Fruit fly (Drosophila melanogaster) whole organism, embryonic: Measurements from ENCODE around the gene Crys.

Experiments used
- Awh ChIP-seq: fragments of 200-800 bp; sonication (Bioruptor generic); IDR thresholded peaks from 2 replicates; pipeline ENCODE4, ENCODE4 v1.3.6; 2022; ENCODE audit warnings: missing biosample characterization, missing genetic modification characterization
- CG10366 ChIP-seq: fragments of 200-800 bp; sonication (Bioruptor generic); IDR thresholded peaks from 2 replicates; pipeline ENCODE4 v1.3.6; 2022; ENCODE audit warnings: missing biosample characterization, missing genetic modification characterization
- CG10462 ChIP-seq: fragments of 200-800 bp; sonication (Bioruptor generic); optimal IDR thresholded peaks from 2 replicates; lab custom pipeline; 2016; ENCODE audit warnings: missing biosample characterization, missing genetic modification characterization
- CG10654 ChIP-seq: fragments of 200-800 bp; sonication (Bioruptor generic); optimal IDR thresholded peaks from 2 replicates; lab custom pipeline; 2016; ENCODE audit warnings: missing biosample characterization, missing genetic modification characterization
- CG11247 ChIP-seq: fragments of 200-800 bp; sonication (Bioruptor generic); IDR thresholded peaks from 2 replicates; pipeline ENCODE4 v1.3.6; 2022; ENCODE audit warnings: missing biosample characterization, missing genetic modification characterization
- CG12071 ChIP-seq: fragments of 200-800 bp; sonication (Bioruptor generic); optimal IDR thresholded peaks from 3 replicates; lab custom pipeline; 2018; ENCODE audit warnings: missing biosample characterization, mild to moderate bottlenecking, missing genetic modification characterization
- CG12104 ChIP-seq: fragments of 200-800 bp; sonication (Bioruptor generic); optimal IDR thresholded peaks from 3 replicates; lab custom pipeline; 2016; ENCODE audit warnings: missing biosample characterization, missing genetic modification characterization
- CG13287 ChIP-seq: fragments of 200-800 bp; sonication (Bioruptor generic); IDR thresholded peaks from 2 replicates; pipeline ENCODE4 v1.3.6; 2022; ENCODE audit warnings: missing biosample characterization, missing genetic modification characterization; ENCODE audit not compliant: partially characterized antibody
- CG13296 ChIP-seq: fragments of 200-800 bp; sonication (Bioruptor generic); optimal IDR thresholded peaks from 3 replicates; lab custom pipeline; 2018; ENCODE audit warnings: missing biosample characterization, mild to moderate bottlenecking, missing genetic modification characterization
- CG13894 ChIP-seq: fragments of 200-800 bp; sonication (Bioruptor generic); optimal IDR thresholded peaks from 3 replicates; lab custom pipeline; 2018; ENCODE audit warnings: missing biosample characterization, mild to moderate bottlenecking, missing genetic modification characterization, moderate library complexity
- CG14965 ChIP-seq: fragments of 200-800 bp; sonication (Bioruptor generic); optimal IDR thresholded peaks from 2 replicates; lab custom pipeline; 2016; ENCODE audit warnings: missing biosample characterization, missing genetic modification characterization, borderline replicate concordance
- CG16779 ChIP-seq: fragments of 200-800 bp; sonication (Bioruptor generic); IDR thresholded peaks from 2 replicates; pipeline ENCODE4 v1.3.6; 2022; ENCODE audit warnings: missing biosample characterization, missing genetic modification characterization
- CG16813 ChIP-seq: fragments of 200-800 bp; sonication (Bioruptor generic); IDR thresholded peaks from 3 replicates; pipeline ENCODE4 v1.3.6; 2022; ENCODE audit warnings: missing biosample characterization, missing genetic modification characterization; ENCODE audit not compliant: partially characterized antibody
- CG16815 ChIP-seq: fragments of 200-800 bp; sonication (Bioruptor generic); optimal IDR thresholded peaks from 3 replicates; lab custom pipeline; 2017; ENCODE audit warnings: missing biosample characterization, mild to moderate bottlenecking, missing genetic modification characterization
- CG17829 ChIP-seq: fragments of 200-800 bp; optimal IDR thresholded peaks from 2 replicates; lab custom pipeline; 2019; ENCODE audit warnings: missing biosample characterization, mild to moderate bottlenecking, missing genetic modification characterization, moderate library complexity
- CG30403 ChIP-seq: fragments of 200-800 bp; sonication (Bioruptor generic); optimal IDR thresholded peaks from 3 replicates; lab custom pipeline; 2016; ENCODE audit warnings: missing biosample characterization, missing genetic modification characterization
- CG32532 ChIP-seq: fragments of 200-800 bp; sonication (Bioruptor generic); IDR thresholded peaks from 2 replicates; pipeline ENCODE4 v1.3.6; 2022; ENCODE audit warnings: missing biosample characterization, missing genetic modification characterization
- CG32767 ChIP-seq: fragments of 200-800 bp; sonication (Bioruptor generic); IDR thresholded peaks from 2 replicates; pipeline ENCODE4 v1.3.6; 2022; ENCODE audit warnings: missing biosample characterization, missing genetic modification characterization
- CG34376 ChIP-seq: fragments of 200-800 bp; sonication (Bioruptor generic); optimal IDR thresholded peaks from 2 replicates; lab custom pipeline; 2018; ENCODE audit warnings: missing biosample characterization, mild to moderate bottlenecking, missing genetic modification characterization
- CG4820 ChIP-seq: fragments of 200-800 bp; sonication (Bioruptor generic); optimal IDR thresholded peaks from 3 replicates; lab custom pipeline; 2016; ENCODE audit warnings: missing biosample characterization, missing genetic modification characterization
- CG7357 ChIP-seq: fragments of 200-800 bp; sonication (Bioruptor generic); IDR thresholded peaks from 3 replicates; pipeline ENCODE4 v1.3.6; 2022; ENCODE audit warnings: missing biosample characterization, missing genetic modification characterization
- CG7556 ChIP-seq: fragments of 200-800 bp; sonication (Bioruptor generic); optimal IDR thresholded peaks from 2 replicates; lab custom pipeline; 2017; ENCODE audit warnings: missing biosample characterization, mild to moderate bottlenecking, missing genetic modification characterization
- CG7839 ChIP-seq: fragments of 200-800 bp; sonication (Bioruptor generic); optimal IDR thresholded peaks from 3 replicates; lab custom pipeline; 2018; ENCODE audit warnings: missing biosample characterization, mild to moderate bottlenecking, missing genetic modification characterization, moderate library complexity
- CG8089 ChIP-seq: fragments of 200-800 bp; sonication (Bioruptor generic); optimal IDR thresholded peaks from 3 replicates; lab custom pipeline; 2016; ENCODE audit warnings: missing biosample characterization, missing genetic modification characterization
- CG8290 ChIP-seq, 3 experiments: fragments of 200-800 bp; sonication (Bioruptor generic); optimal IDR thresholded peaks; 2 replicates each; lab custom pipeline; 2016 to 2019; ENCODE audit warnings: missing biosample characterization in 3 of 3, missing genetic modification characterization in 3 of 3, mild to moderate bottlenecking in 2 of 3, moderate library complexity in 1 of 3
- CG9817 ChIP-seq: fragments of 200-800 bp; sonication (Bioruptor generic); optimal IDR thresholded peaks from 2 replicates; lab custom pipeline; 2018; ENCODE audit warnings: missing biosample characterization, mild to moderate bottlenecking, missing genetic modification characterization, moderate library complexity
- D ChIP-seq, 2 experiments: fragments of 200-800 bp in 1 of 2; fragments of >200 bp in 1 of 2; sonication (Bioruptor generic) in 1 of 2; optimal IDR thresholded peaks; 2 replicates in 1 of 2; 3 replicates in 1 of 2; lab custom pipeline; 2017; ENCODE audit warnings: mild to moderate bottlenecking in 1 of 2, missing biosample characterization in 1 of 2, missing genetic modification characterization in 1 of 2, missing genetic modification reagents in 1 of 2
- Deaf1 ChIP-seq: fragments of 200-800 bp; optimal IDR thresholded peaks from 3 replicates; lab custom pipeline; 2019; ENCODE audit warnings: missing biosample characterization, mild to moderate bottlenecking, missing genetic modification characterization, moderate library complexity
- E2f1 ChIP-seq: fragments of 200-800 bp; sonication (Bioruptor generic); IDR thresholded peaks from 2 replicates; pipeline ENCODE4 v1.3.6; 2022; ENCODE audit warnings: missing biosample characterization, missing genetic modification characterization
- E2f2 ChIP-seq: fragments of 200-800 bp; sonication (Bioruptor generic); IDR thresholded peaks from 2 replicates; pipeline ENCODE4 v1.3.6; 2022; ENCODE audit warnings: missing biosample characterization, missing genetic modification characterization
- ERR ChIP-seq: fragments of 200-800 bp; sonication (Bioruptor generic); optimal IDR thresholded peaks from 2 replicates; lab custom pipeline; 2016; ENCODE audit warnings: missing biosample characterization, missing genetic modification characterization
- Fer1 ChIP-seq: fragments of 200-800 bp; sonication (Bioruptor generic); optimal IDR thresholded peaks from 2 replicates; lab custom pipeline; 2017; ENCODE audit warnings: missing biosample characterization, mild to moderate bottlenecking, missing genetic modification characterization
- Lpt ChIP-seq: fragments of >200 bp; optimal IDR thresholded peaks from 2 replicates; lab custom pipeline; 2018; ENCODE audit warnings: missing biosample characterization, missing genetic modification characterization
- Nf-YB ChIP-seq: fragments of 200-800 bp; sonication (Bioruptor generic); optimal IDR thresholded peaks from 3 replicates; lab custom pipeline; 2019; ENCODE audit warnings: missing biosample characterization, mild to moderate bottlenecking, missing genetic modification characterization, moderate library complexity
- Oaz ChIP-seq: fragments of 200-800 bp; sonication (Bioruptor generic); IDR thresholded peaks from 2 replicates; pipeline ENCODE4 v1.3.6; 2022; ENCODE audit warnings: missing biosample characterization, missing genetic modification characterization
- YL-1 ChIP-seq: fragments of 200-800 bp; sonication (Bioruptor generic); optimal IDR thresholded peaks from 3 replicates; lab custom pipeline; 2017; ENCODE audit warnings: missing biosample characterization, mild to moderate bottlenecking, missing genetic modification characterization
- ac ChIP-seq: fragments of 200-800 bp; sonication (Bioruptor generic); optimal IDR thresholded peaks from 3 replicates; lab custom pipeline; 2017; ENCODE audit warnings: missing biosample characterization, mild to moderate bottlenecking, missing genetic modification characterization
- ase ChIP-seq: fragments of 200-800 bp; sonication (Bioruptor generic); IDR thresholded peaks from 3 replicates; pipeline ENCODE4 v1.3.6; 2022; ENCODE audit warnings: missing biosample characterization, missing genetic modification characterization
- az2 ChIP-seq: fragments of 200-800 bp; sonication (Bioruptor generic); optimal IDR thresholded peaks from 3 replicates; lab custom pipeline; 2016; ENCODE audit warnings: missing biosample characterization, missing genetic modification characterization
- bab2 ChIP-seq: fragments of 200-800 bp; sonication (Bioruptor generic); optimal IDR thresholded peaks from 2 replicates; lab custom pipeline; 2016; ENCODE audit warnings: missing biosample characterization, missing genetic modification characterization
- bsh ChIP-seq, 2 experiments: fragments of 200-800 bp; sonication (Bioruptor generic); optimal IDR thresholded peaks; 2 replicates each; lab custom pipeline; 2017 to 2018; ENCODE audit warnings: mild to moderate bottlenecking in 2 of 2, missing biosample characterization in 2 of 2, missing genetic modification characterization in 2 of 2, moderate library complexity in 1 of 2
- chn ChIP-seq: fragments of 200-800 bp; sonication (Bioruptor generic); optimal IDR thresholded peaks from 2 replicates; lab custom pipeline; 2016; ENCODE audit warnings: missing biosample characterization, missing genetic modification characterization
- corto ChIP-seq: fragments of 200-800 bp; sonication (Bioruptor generic); optimal IDR thresholded peaks from 2 replicates; lab custom pipeline; 2016; ENCODE audit warnings: missing biosample characterization, mild to moderate bottlenecking, missing genetic modification characterization, moderate library complexity
- da ChIP-seq: fragments of 200-800 bp; sonication (Bioruptor generic); optimal IDR thresholded peaks from 2 replicates; lab custom pipeline; 2016; ENCODE audit warnings: missing biosample characterization, missing genetic modification characterization
- inv ChIP-seq: fragments of 200-800 bp; sonication (Bioruptor generic); IDR thresholded peaks from 2 replicates; pipeline ENCODE4 v1.3.6; 2022; ENCODE audit warnings: missing biosample characterization, missing genetic modification characterization; ENCODE audit not compliant: partially characterized antibody
- pros ChIP-seq: fragments of 200-800 bp; sonication (Bioruptor generic); optimal IDR thresholded peaks from 3 replicates; lab custom pipeline; 2019; ENCODE audit warnings: missing biosample characterization, mild to moderate bottlenecking, missing genetic modification characterization, moderate library complexity
- salm ChIP-seq: fragments of 200-800 bp; sonication (Bioruptor generic); optimal IDR thresholded peaks from 2 replicates; lab custom pipeline; 2018; ENCODE audit warnings: missing biosample characterization, mild to moderate bottlenecking, missing genetic modification characterization
- sd ChIP-seq: fragments of 200-800 bp; sonication (Bioruptor generic); optimal IDR thresholded peaks from 3 replicates; lab custom pipeline; 2018; ENCODE audit warnings: missing biosample characterization, mild to moderate bottlenecking, missing genetic modification characterization, moderate library complexity
- sna ChIP-seq: fragments of 200-800 bp; sonication (Bioruptor generic); IDR thresholded peaks from 2 replicates; pipeline ENCODE4 v1.3.6; 2022; ENCODE audit warnings: missing biosample characterization, missing genetic modification characterization; ENCODE audit not compliant: partially characterized antibody

Gene Crys

DNA sequence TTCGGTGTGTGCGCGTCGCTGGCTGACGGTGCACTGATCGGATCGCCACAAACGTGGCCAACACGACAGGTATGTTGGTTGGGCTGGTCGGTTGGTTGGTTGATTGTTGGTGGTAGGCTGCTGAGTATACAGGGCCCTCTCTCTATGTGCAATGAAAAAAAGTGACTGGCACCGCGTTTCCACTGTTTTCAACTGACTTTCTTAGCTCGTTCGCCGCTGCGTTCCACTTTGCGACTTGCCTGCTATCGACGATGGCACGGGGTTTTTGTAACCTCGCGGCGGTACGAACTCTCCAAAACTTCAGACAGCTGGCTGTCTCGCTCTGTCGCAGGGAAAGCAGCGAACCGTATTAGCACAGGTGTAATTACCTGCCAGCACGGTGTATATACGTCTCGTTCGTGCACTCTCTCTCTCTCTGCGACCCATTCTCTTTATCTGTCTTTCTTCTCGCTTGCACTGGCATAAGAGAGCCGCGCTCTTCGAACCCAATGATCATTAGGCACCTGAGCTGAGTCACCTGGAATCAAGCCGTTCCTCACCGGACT lies 27.0 kb downstream of the Crys start (continued):
- TF ChIP-seq CG8290 (GFP tag; optimal IDR thresholded peaks at IDR 0.05; lab: Kevin White, UChicago) (no peak), CG8290 (tag; optimal IDR thresholded peaks at IDR 0.05; lab: Kevin White, UChicago) (peak in 1 of 2 experiments; percentile 65), Nf-YB (GFP tag; lab: Kevin White, UChicago) (peak; percentile 53), sd (peak; percentile 17), CG10462 (no peak), CG12071 (GFP tag; lab: Kevin White, UChicago) (peak; percentile 23), CG7357 (GFP tag; lab: Robert Waterston, UW) (no peak), CG13287 (GFP tag; lab: Robert Waterston, UW) (peak; percentile 33; the same call in 1 of the 2 replicates), az2 (no peak), sna (GFP tag; lab: Robert Waterston, UW) (0 out of 2 replicates have a peak, but pooled peaks have one; percentile 41), CG16815 (GFP tag; lab: Kevin White, UChicago) (no peak), bsh (GFP tag; optimal IDR thresholded peaks at IDR 0.05; lab: Kevin White, UChicago) (no peak), CG10366 (peak; percentile 77), CG10654 (GFP tag; lab: Kevin White, UChicago) (no peak), CG7839 (no peak), CG12104 (GFP tag; lab: Kevin White, UChicago) (no peak), CG32532 (GFP tag; lab: Robert Waterston, UW) (peak; percentile 59), pros (peak; percentile 62), ase (0 out of 3 replicates have a peak, but pooled peaks have one; percentile 40), Awh (0 out of 2 replicates have a peak, but pooled peaks have one; percentile 35), inv (GFP tag; lab: Robert Waterston, UW) (no peak; the same call in 1 of the 2 replicates), Lpt (GFP tag; lab: Kevin White, UChicago) (no peak), corto (GFP tag; lab: Kevin White, UChicago) (no peak), ERR (GFP tag; lab: Kevin White, UChicago) (no peak), bab2 (GFP tag; lab: Kevin White, UChicago) (no peak), chn (GFP tag; lab: Kevin White, UChicago) (peak; percentile 17), CG16813 (GFP tag; lab: Robert Waterston, UW) (peak; percentile 27; the same call in 1 of the 3 replicates), CG32767 (GFP tag; lab: Robert Waterston, UW) (no peak), CG9817 (tag; lab: Kevin White, UChicago) (no peak), ac (peak; percentile 36), E2f2 (GFP tag; lab: Robert Waterston, UW) (no peak), CG16779 (GFP tag; lab: Robert Waterston, UW) (no peak), CG4820 (no peak), YL-1 (GFP tag; lab: Kevin White, UChicago) (no peak), CG13296 (GFP tag; lab: Kevin White, UChicago) (no peak), D (optimal IDR thresholded peaks at IDR 0.05; lab: Kevin White, UChicago) (no peak), D (GFP tag; optimal IDR thresholded peaks at IDR 0.05; lab: Kevin White, UChicago) (no peak), CG8089 (GFP tag; lab: Kevin White, UChicago) (no peak), CG34376 (GFP tag; lab: Kevin White, UChicago) (peak; percentile 25), CG11247 (peak; percentile 28; the same call in 1 of the 2 replicates), CG7556 (GFP tag; lab: Kevin White, UChicago) (no peak), CG14965 (GFP tag; lab: Kevin White, UChicago) (no peak), CG30403 (no peak), E2f1 (GFP tag; lab: Robert Waterston, UW) (no peak; the same call in 1 of the 2 replicates), Deaf1 (tag; lab: Kevin White, UChicago) (peak; percentile 78), Fer1 (GFP tag; lab: Kevin White, UChicago) (peak; percentile 14), da (peak; percentile 9), CG13894 (peak; percentile 44), CG17829 (tag; lab: Kevin White, UChicago) (peak; percentile 1), salm (tag; lab: Kevin White, UChicago) (no peak), Oaz (no peak)
